Fruit fly (Drosophila melanogaster) whole organism, embryonic: ENCODE data around the gene CheB38b.

Experiments used
- Adf1 ChIP-seq: fragments of 200-800 bp; sonication (Bioruptor generic); IDR thresholded peaks from 2 replicates; pipeline ENCODE4 v1.3.6; 2022; ENCODE audit warnings: missing biosample characterization, missing genetic modification characterization
- B-H1 ChIP-seq: fragments of 200-800 bp; sonication (Bioruptor generic); IDR thresholded peaks from 3 replicates; pipeline ENCODE4 v1.3.6; 2022; ENCODE audit warnings: missing biosample characterization, missing genetic modification characterization
- CG10543 ChIP-seq: fragments of 200-800 bp; sonication (Bioruptor generic); optimal IDR thresholded peaks from 3 replicates; lab custom pipeline; 2017; ENCODE audit warnings: missing biosample characterization, mild to moderate bottlenecking, missing genetic modification characterization, moderate library complexity
- CG10959 ChIP-seq: fragments of 200-800 bp; sonication (Bioruptor generic); IDR thresholded peaks from 2 replicates; pipeline ENCODE4 v1.3.6; 2022; ENCODE audit warnings: missing biosample characterization, missing genetic modification characterization
- CG11398 ChIP-seq: fragments of 200-800 bp; sonication (Bioruptor generic); optimal IDR thresholded peaks from 2 replicates; lab custom pipeline; 2016; ENCODE audit warnings: missing biosample characterization, missing genetic modification characterization
- CG11456 ChIP-seq: fragments of 200-800 bp; sonication (Bioruptor generic); IDR thresholded peaks from 3 replicates; pipeline ENCODE4 v1.3.6; 2022; ENCODE audit warnings: missing biosample characterization, missing genetic modification characterization
- CG12391 ChIP-seq: fragments of 200-800 bp; sonication (Bioruptor generic); optimal IDR thresholded peaks from 3 replicates; lab custom pipeline; 2018; ENCODE audit warnings: missing biosample characterization, mild to moderate bottlenecking, missing genetic modification characterization, moderate library complexity
- CG13123 ChIP-seq: fragments of 200-800 bp; sonication (Bioruptor generic); optimal IDR thresholded peaks from 2 replicates; lab custom pipeline; 2016; ENCODE audit warnings: missing biosample characterization, missing genetic modification characterization
- CG15073 ChIP-seq: fragments of 200-800 bp; sonication (Bioruptor generic); optimal IDR thresholded peaks from 2 replicates; lab custom pipeline; 2016; ENCODE audit warnings: missing biosample characterization, missing genetic modification characterization
- CG15479 ChIP-seq: fragments of 200-800 bp; sonication (Bioruptor generic); optimal IDR thresholded peaks from 3 replicates; lab custom pipeline; 2019; ENCODE audit warnings: missing biosample characterization, mild to moderate bottlenecking, missing genetic modification characterization, moderate library complexity
- CG15514 ChIP-seq: fragments of 200-800 bp; sonication (Bioruptor generic); optimal IDR thresholded peaks from 3 replicates; lab custom pipeline; 2017; ENCODE audit warnings: missing biosample characterization, missing genetic modification characterization, mild to moderate bottlenecking, moderate library complexity, missing genetic modification reagents
- CG3726 ChIP-seq: fragments of 200-800 bp; sonication (Bioruptor generic); IDR thresholded peaks from 3 replicates; pipeline ENCODE4, ENCODE4 v1.3.6; 2022; ENCODE audit warnings: missing biosample characterization, missing genetic modification characterization
- CG4360 ChIP-seq: fragments of 200-800 bp; sonication (Bioruptor generic); IDR thresholded peaks from 2 replicates; pipeline ENCODE4 v1.3.6; 2022; ENCODE audit warnings: missing biosample characterization, missing genetic modification characterization
- CG4424 ChIP-seq: fragments of 200-800 bp; sonication (Bioruptor generic); optimal IDR thresholded peaks from 3 replicates; lab custom pipeline; 2016; ENCODE audit warnings: missing biosample characterization, missing genetic modification characterization
- CG7839 ChIP-seq: fragments of 200-800 bp; sonication (Bioruptor generic); optimal IDR thresholded peaks from 3 replicates; lab custom pipeline; 2018; ENCODE audit warnings: missing biosample characterization, mild to moderate bottlenecking, missing genetic modification characterization, moderate library complexity
- CG8359 ChIP-seq: fragments of 200-800 bp; sonication (Bioruptor generic); optimal IDR thresholded peaks from 2 replicates; lab custom pipeline; 2017; ENCODE audit warnings: missing biosample characterization, mild to moderate bottlenecking, missing genetic modification characterization, borderline replicate concordance
- CG8924 ChIP-seq: fragments of 200-800 bp; optimal IDR thresholded peaks from 3 replicates; lab custom pipeline; 2019; ENCODE audit warnings: missing biosample characterization, mild to moderate bottlenecking, missing genetic modification characterization, moderate library complexity
- CG9876 ChIP-seq: fragments of 200-800 bp; sonication (Bioruptor generic); optimal IDR thresholded peaks from 2 replicates; lab custom pipeline; 2016; ENCODE audit warnings: missing biosample characterization, missing genetic modification characterization
- Dip2 ChIP-seq: fragments of 200-800 bp; sonication (Bioruptor generic); IDR thresholded peaks from 2 replicates; pipeline ENCODE4 v1.3.6; 2022; ENCODE audit warnings: missing biosample characterization, missing genetic modification characterization
- Gsc ChIP-seq: fragments of 200-800 bp; sonication (Bioruptor generic); IDR thresholded peaks from 2 replicates; pipeline ENCODE4 v1.3.6; 2022; ENCODE audit warnings: missing biosample characterization, missing genetic modification characterization
- Hand ChIP-seq: fragments of 200-800 bp; sonication (Bioruptor generic); optimal IDR thresholded peaks from 2 replicates; lab custom pipeline; 2017; ENCODE audit warnings: mild to moderate bottlenecking, missing biosample characterization, missing genetic modification reagents, missing genetic modification characterization
- Hey ChIP-seq: fragments of 200-800 bp; sonication (Bioruptor generic); optimal IDR thresholded peaks from 3 replicates; lab custom pipeline; 2018; ENCODE audit warnings: missing biosample characterization, mild to moderate bottlenecking, missing genetic modification characterization
- HmgZ ChIP-seq: fragments of 200-800 bp; sonication (Bioruptor generic); optimal IDR thresholded peaks from 2 replicates; lab custom pipeline; 2018; ENCODE audit warnings: missing biosample characterization, mild to moderate bottlenecking, missing genetic modification characterization
- Hr51 ChIP-seq, 2 experiments: fragments of 200-800 bp; sonication (Bioruptor generic); optimal IDR thresholded peaks; 2 replicates in 1 of 2; 3 replicates in 1 of 2; lab custom pipeline; 2016 to 2018; ENCODE audit warnings: missing biosample characterization in 2 of 2, missing genetic modification characterization in 2 of 2, mild to moderate bottlenecking in 1 of 2, moderate library complexity in 1 of 2
- Opbp ChIP-seq: fragments of 200-800 bp; sonication (Bioruptor generic); IDR thresholded peaks from 3 replicates; pipeline ENCODE4 v1.3.6; 2022; ENCODE audit warnings: missing biosample characterization, missing genetic modification characterization; ENCODE audit not compliant: partially characterized antibody
- Poxn ChIP-seq: fragments of 200-800 bp; sonication (Bioruptor generic); IDR thresholded peaks from 2 replicates; pipeline ENCODE4 v1.3.6; 2022; ENCODE audit warnings: missing biosample characterization, missing genetic modification characterization
- Tbp ChIP-seq: fragments of >200 bp; optimal IDR thresholded peaks from 2 replicates; lab custom pipeline; 2018; ENCODE audit warnings: missing biosample characterization, missing genetic modification characterization
- aop ChIP-seq: fragments of 200-800 bp; sonication (Bioruptor generic); IDR thresholded peaks from 2 replicates; pipeline ENCODE4 v1.3.6; 2022; ENCODE audit warnings: missing biosample characterization, missing genetic modification characterization
- ap ChIP-seq: fragments of 200-800 bp; sonication (Bioruptor generic); IDR thresholded peaks from 2 replicates; pipeline ENCODE4 v1.3.6; 2022; ENCODE audit warnings: missing biosample characterization, missing genetic modification characterization
- ash1 ChIP-seq: fragments of 200-800 bp; sonication (Bioruptor generic); optimal IDR thresholded peaks from 2 replicates; lab custom pipeline; 2018; ENCODE audit warnings: missing biosample characterization, mild to moderate bottlenecking, missing genetic modification characterization
- ato ChIP-seq: fragments of 200-800 bp; sonication (Bioruptor generic); IDR thresholded peaks from 2 replicates; pipeline ENCODE4 v1.3.6; 2022; ENCODE audit warnings: missing biosample characterization, missing genetic modification characterization; ENCODE audit not compliant: partially characterized antibody
- btn ChIP-seq: fragments of 200-800 bp; sonication (Bioruptor generic); optimal IDR thresholded peaks from 2 replicates; lab custom pipeline; 2016; ENCODE audit warnings: missing biosample characterization, missing genetic modification characterization
- cato ChIP-seq: fragments of 200-800 bp; sonication (Bioruptor generic); optimal IDR thresholded peaks from 2 replicates; lab custom pipeline; 2016; ENCODE audit warnings: missing biosample characterization, missing genetic modification characterization, borderline replicate concordance
- dati ChIP-seq: fragments of 200-800 bp; sonication (Bioruptor generic); IDR thresholded peaks from 2 replicates; pipeline ENCODE4 v1.3.6; 2022; ENCODE audit warnings: missing biosample characterization, missing genetic modification characterization
- dimm ChIP-seq: fragments of 200-800 bp; sonication (Bioruptor generic); IDR thresholded peaks from 2 replicates; pipeline ENCODE4 v1.3.6; 2022; ENCODE audit warnings: missing biosample characterization, missing genetic modification characterization
- disco-r ChIP-seq: fragments of 200-800 bp; sonication (Bioruptor generic); optimal IDR thresholded peaks from 2 replicates; lab custom pipeline; 2016; ENCODE audit warnings: missing biosample characterization, missing genetic modification characterization
- en ChIP-seq: fragments of 200-800 bp; sonication (Bioruptor generic); optimal IDR thresholded peaks from 2 replicates; lab custom pipeline; 2016; ENCODE audit warnings: missing biosample characterization, missing genetic modification characterization
- fd64A ChIP-seq: fragments of 200-800 bp; sonication (Bioruptor generic); optimal IDR thresholded peaks from 3 replicates; lab custom pipeline; 2018; ENCODE audit warnings: missing biosample characterization, mild to moderate bottlenecking, missing genetic modification characterization
- fu2 ChIP-seq: fragments of 200-800 bp; sonication (Bioruptor generic); optimal IDR thresholded peaks from 2 replicates; lab custom pipeline; 2016; ENCODE audit warnings: missing biosample characterization, missing genetic modification characterization
- gcm ChIP-seq: fragments of 200-800 bp; sonication (Bioruptor generic); optimal IDR thresholded peaks from 2 replicates; lab custom pipeline; 2019; ENCODE audit warnings: missing biosample characterization, mild to moderate bottlenecking, missing genetic modification characterization, moderate library complexity
- gfzf ChIP-seq: fragments of 200-800 bp; sonication (Bioruptor generic); optimal IDR thresholded peaks from 2 replicates; lab custom pipeline; 2016; ENCODE audit warnings: missing biosample characterization, mild to moderate bottlenecking, missing genetic modification characterization, moderate library complexity
- h ChIP-seq: fragments of >200 bp; optimal IDR thresholded peaks from 2 replicates; lab custom pipeline; 2017
- ham ChIP-seq: fragments of 200-800 bp; sonication (Bioruptor generic); IDR thresholded peaks from 2 replicates; pipeline ENCODE4 v1.3.6; 2022; ENCODE audit warnings: missing biosample characterization, missing genetic modification characterization
- nau ChIP-seq: fragments of 200-800 bp; sonication (Bioruptor generic); optimal IDR thresholded peaks from 3 replicates; lab custom pipeline; 2017; ENCODE audit warnings: missing biosample characterization, mild to moderate bottlenecking, missing genetic modification characterization, missing genetic modification reagents
- pnt ChIP-seq: fragments of 200-800 bp; sonication (Bioruptor generic); optimal IDR thresholded peaks from 3 replicates; lab custom pipeline; 2016; ENCODE audit warnings: missing biosample characterization, missing genetic modification characterization
- pzg ChIP-seq: fragments of 200-800 bp; sonication (Bioruptor generic); optimal IDR thresholded peaks from 3 replicates; lab custom pipeline; 2018; ENCODE audit warnings: missing biosample characterization, mild to moderate bottlenecking, missing genetic modification characterization, moderate library complexity
- sug ChIP-seq: fragments of 200-800 bp; optimal IDR thresholded peaks from 2 replicates; lab custom pipeline; 2019; ENCODE audit warnings: missing biosample characterization, mild to moderate bottlenecking, missing genetic modification characterization, moderate library complexity
- tio ChIP-seq: fragments of 200-800 bp; sonication (Bioruptor generic); optimal IDR thresholded peaks from 2 replicates; lab custom pipeline; 2017; ENCODE audit warnings: missing biosample characterization, missing genetic modification characterization, inconsistent platforms
- tna ChIP-seq: fragments of 200-800 bp; sonication (Bioruptor generic); IDR thresholded peaks from 2 replicates; pipeline ENCODE4 v1.3.6; 2022; ENCODE audit warnings: missing biosample characterization, missing genetic modification characterization; ENCODE audit not compliant: partially characterized antibody
- tx ChIP-seq: fragments of 200-800 bp; sonication (Bioruptor generic); optimal IDR thresholded peaks from 2 replicates; lab custom pipeline; 2016; ENCODE audit warnings: missing biosample characterization, missing genetic modification characterization
- unpg ChIP-seq: fragments of 200-800 bp; sonication (Bioruptor generic); optimal IDR thresholded peaks from 3 replicates; lab custom pipeline; 2018; ENCODE audit warnings: missing biosample characterization, mild to moderate bottlenecking, missing genetic modification characterization, moderate library complexity
- zen2 ChIP-seq: fragments of 200-800 bp; sonication (Bioruptor generic); IDR thresholded peaks from 3 replicates; pipeline ENCODE4 v1.3.6; 2022; ENCODE audit warnings: missing biosample characterization, missing genetic modification characterization; ENCODE audit not compliant: partially characterized antibody

Gene CheB38b

dm6 chr2L:20773453-20774054, 43.5 kb downstream of the CheB38b start (continued):
- TF ChIP-seq CG3726 (GFP tag; lab: Robert Waterston, UW), result no peak
- no peak for TF ChIP-seq B-H1 (GFP tag; lab: Robert Waterston, UW)
- peak; percentile 63 for TF ChIP-seq CG10543 (GFP tag; lab: Kevin White, UChicago)
- TF ChIP-seq CG4360, result no peak
- peak in 1 of 2 experiments; percentile 35 for TF ChIP-seq Hr51 (GFP tag; optimal IDR thresholded peaks at IDR 0.05; lab: Kevin White, UChicago)
- TF ChIP-seq ato (GFP tag; lab: Robert Waterston, UW), result no peak
- no peak for TF ChIP-seq ash1 (GFP tag; lab: Kevin White, UChicago)
- TF ChIP-seq sug (tag; lab: Kevin White, UChicago), result peak; percentile 90
- TF ChIP-seq tio (GFP tag; lab: Kevin White, UChicago), result no peak
- TF ChIP-seq CG11456 (GFP tag; lab: Robert Waterston, UW), result no peak
- no peak for TF ChIP-seq CG8924 (tag; lab: Kevin White, UChicago)
- no peak for TF ChIP-seq Poxn (GFP tag; lab: Robert Waterston, UW)
- TF ChIP-seq aop, result no peak
- no peak for TF ChIP-seq CG15073
- TF ChIP-seq nau (GFP tag; lab: Kevin White, UChicago), result no peak
- no peak for TF ChIP-seq Gsc
- TF ChIP-seq CG11398 (GFP tag; lab: Kevin White, UChicago), result no peak
- no peak for TF ChIP-seq zen2 (GFP tag; lab: Robert Waterston, UW)
- no peak for TF ChIP-seq pnt
- TF ChIP-seq cato (GFP tag; lab: Kevin White, UChicago), result no peak
- no peak for TF ChIP-seq h
- no peak for TF ChIP-seq gfzf
- no peak for TF ChIP-seq Hand (GFP tag; lab: Kevin White, UChicago)
- no peak for TF ChIP-seq dimm (GFP tag; lab: Robert Waterston, UW)
- TF ChIP-seq CG15479 (GFP tag; lab: Kevin White, UChicago), result no peak
- TF ChIP-seq Opbp, result no peak
- no peak for TF ChIP-seq CG10959 (GFP tag; lab: Robert Waterston, UW)
- TF ChIP-seq CG13123 (GFP tag; lab: Kevin White, UChicago), result no peak
- no peak for TF ChIP-seq Dip2 (GFP tag; lab: Robert Waterston, UW)
- TF ChIP-seq CG4424, result no peak
- no peak for TF ChIP-seq dati
- no peak for TF ChIP-seq fu2
- TF ChIP-seq ham (GFP tag; lab: Robert Waterston, UW), result no peak
- no peak for TF ChIP-seq ap (GFP tag; lab: Robert Waterston, UW)
- TF ChIP-seq Adf1 (GFP tag; lab: Robert Waterston, UW), result no peak
- TF ChIP-seq disco-r (GFP tag; lab: Kevin White, UChicago), result no peak

DNA sequence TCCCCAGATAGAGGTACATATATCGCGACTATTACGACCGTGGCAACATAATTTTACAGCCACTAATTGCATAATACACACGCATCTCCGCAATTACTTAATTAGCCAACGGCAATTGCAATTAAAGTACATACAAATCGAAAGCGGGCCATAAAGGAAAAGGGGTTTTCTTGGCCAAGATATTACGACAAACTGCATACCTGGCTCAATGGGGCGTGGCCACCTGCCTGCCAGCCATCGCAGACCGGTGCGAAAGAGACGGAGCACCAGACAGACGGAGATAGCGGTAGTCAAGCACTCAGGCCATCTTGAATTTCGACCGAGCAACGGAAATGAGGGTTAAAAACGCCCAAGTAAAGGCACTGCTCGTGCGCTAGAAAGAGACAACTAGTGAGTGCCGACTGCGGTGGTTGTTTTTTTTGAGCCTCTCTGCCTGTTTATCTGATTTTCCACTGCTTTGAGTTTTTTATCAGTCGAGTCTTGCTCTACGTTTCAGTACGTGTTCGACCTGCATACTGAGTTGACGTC, 46.8 kb downstream of the CheB38b start, which contains the start of gene cad:
Gene cad (plus strand): TSS at position 490 of the 528 bp plus-strand sequence.
- TF ChIP-seq Tbp, result no peak
- TF ChIP-seq gcm (GFP tag; lab: Kevin White, UChicago), result peak; percentile 89
- no peak for TF ChIP-seq pzg (GFP tag; lab: Kevin White, UChicago)
- no peak for TF ChIP-seq Hey (tag; lab: Kevin White, UChicago)
- peak; percentile 61 for TF ChIP-seq HmgZ
- no peak for TF ChIP-seq CG8359 (GFP tag; lab: Kevin White, UChicago)
- TF ChIP-seq CG12391 (tag; lab: Kevin White, UChicago), result peak; percentile 3
- no peak for TF ChIP-seq tx (GFP tag; lab: Kevin White, UChicago)
- TF ChIP-seq CG7839 (tag; lab: Kevin White, UChicago), result no peak
- no peak for TF ChIP-seq CG9876
- peak; percentile 45 for TF ChIP-seq CG15514
- TF ChIP-seq CG4424, result no peak
- TF ChIP-seq btn (GFP tag; lab: Kevin White, UChicago), result no peak
- TF ChIP-seq fd64A (GFP tag; lab: Kevin White, UChicago), result peak; percentile 33
- peak; percentile 0 for TF ChIP-seq unpg (GFP tag; lab: Kevin White, UChicago)
- 0 out of 2 replicates have a peak, but pooled peaks have one; percentile 27 for TF ChIP-seq tna (GFP tag; lab: Robert Waterston, UW)
- no peak for TF ChIP-seq en (GFP tag; lab: Kevin White, UChicago)
- no peak for TF ChIP-seq dati
